Fruit fly (Drosophila melanogaster) whole organism, adult: ENCODE measurements around the gene CG17118.

ENCODE experiments used
- CG11617 ChIP-seq: fragments of 200-800 bp; sonication (Bioruptor generic); optimal IDR thresholded peaks from 2 replicates; lab custom pipeline; 2017; ENCODE audit warnings: mild to moderate bottlenecking, missing biosample characterization, missing genetic modification reagents, missing genetic modification characterization
- CG14711 ChIP-seq: fragments of 200-800 bp; sonication (Bioruptor generic); optimal IDR thresholded peaks from 2 replicates; lab custom pipeline; 2018; ENCODE audit warnings: missing biosample characterization, mild to moderate bottlenecking, missing genetic modification characterization, moderate library complexity
- CG33017 ChIP-seq: fragments of 200-800 bp; sonication (Bioruptor generic); optimal IDR thresholded peaks from 2 replicates; lab custom pipeline; 2018; ENCODE audit warnings: missing biosample characterization, mild to moderate bottlenecking, missing genetic modification characterization, moderate library complexity
- CG5204 ChIP-seq: fragments of 200-800 bp; sonication (Bioruptor generic); optimal IDR thresholded peaks from 2 replicates; lab custom pipeline; 2016; ENCODE audit warnings: missing biosample characterization, missing genetic modification characterization
- Clk ChIP-seq: fragments of 200-800 bp; sonication (Bioruptor generic); optimal IDR thresholded peaks from 2 replicates; lab custom pipeline; 2017; ENCODE audit warnings: missing biosample characterization, missing genetic modification characterization
- Hr96 ChIP-seq: fragments of 200-800 bp; sonication (Bioruptor generic); optimal IDR thresholded peaks from 2 replicates; lab custom pipeline; 2016; ENCODE audit warnings: missing biosample characterization, missing genetic modification characterization
- cnc ChIP-seq, 2 experiments: fragments of >200 bp; optimal IDR thresholded peaks; 2 replicates each; lab custom pipeline; 2017
- pad ChIP-seq: fragments of 200-800 bp; sonication (Bioruptor generic); optimal IDR thresholded peaks from 3 replicates; lab custom pipeline; 2017; ENCODE audit warnings: missing biosample characterization, missing genetic modification characterization, mild to moderate bottlenecking, moderate library complexity, missing genetic modification reagents
- tj ChIP-seq: fragments of 200-800 bp; sonication (Bioruptor generic); optimal IDR thresholded peaks from 3 replicates; lab custom pipeline; 2017; ENCODE audit warnings: missing biosample characterization, mild to moderate bottlenecking, missing genetic modification characterization, moderate library complexity
- toe ChIP-seq: fragments of 200-800 bp; sonication (Bioruptor generic); optimal IDR thresholded peaks from 2 replicates; lab custom pipeline; 2016; ENCODE audit warnings: missing biosample characterization, missing genetic modification characterization

- TF ChIP-seq cnc (optimal IDR thresholded peaks at IDR 0.05; lab: Kevin White, UChicago) (no peak), CG5204 (GFP tag; lab: Kevin White, UChicago) (no peak), Clk (GFP tag; lab: Kevin White, UChicago) (no peak), tj (GFP tag; lab: Kevin White, UChicago) (peak; percentile 93), toe (GFP tag; lab: Kevin White, UChicago) (no peak), Hr96 (GFP tag; lab: Kevin White, UChicago) (no peak), CG11617 (GFP tag; lab: Kevin White, UChicago) (no peak), CG33017 (tag; lab: Kevin White, UChicago) (no peak), pad (GFP tag; lab: Kevin White, UChicago) (no peak), CG14711 (tag; lab: Kevin White, UChicago) (no peak)
These were observed 21.0 kb downstream of the CG17118 start for dm6 chr2L:10750915-10751612.
